1 fruit fly cellular context compared by ENCODE assay signal in genomic region chr3R:29214982-29215533, dm6.
A peak's percentile ranks its signal among the peaks of the same experiment; 100 is the strongest.
TF ChIP-seq lines count a peak whose summit lies in the region.

No protein-coding gene starts in this region.

TF ChIP-seq in whole organism, embryonic, 481 proteins besides CTCF, POLR2A, EP300 and RAD21 (continued from another document and continues in another):
- TF ChIP-seq CG9817 (tag; optimal IDR thresholded peaks at IDR 0.05; lab: Kevin White, UChicago) (no peak), Nf-YB (GFP tag; optimal IDR thresholded peaks at IDR 0.05; lab: Kevin White, UChicago) (no peak), unpg (GFP tag; optimal IDR thresholded peaks at IDR 0.05; lab: Kevin White, UChicago) (no peak), HHEX (GFP tag; optimal IDR thresholded peaks at IDR 0.05; lab: Kevin White, UChicago) (no peak), CG4360 (GFP tag; IDR thresholded peaks at IDR 0.05; lab: Robert Waterston, UW) (peak; percentile 96), Elba2 (GFP tag; optimal IDR thresholded peaks at IDR 0.05; lab: Kevin White, UChicago) (peak; percentile 98), ATbp (GFP tag; optimal IDR thresholded peaks at IDR 0.05; lab: Kevin White, UChicago) (no peak), CG7963 (GFP tag; IDR thresholded peaks at IDR 0.05; lab: Robert Waterston, UW; ENCODE audit: partially characterized antibody) (no peak), gt (GFP tag; IDR thresholded peaks at IDR 0.05; lab: Robert Waterston, UW) (no peak), Bteb2 (GFP tag; optimal IDR thresholded peaks at IDR 0.05; lab: Kevin White, UChicago) (no peak), en (GFP tag; optimal IDR thresholded peaks at IDR 0.05; lab: Kevin White, UChicago) (no peak), stc (GFP tag; IDR thresholded peaks at IDR 0.05; lab: Robert Waterston, UW) (no peak), H2.0 (GFP tag; IDR thresholded peaks at IDR 0.05; lab: Robert Waterston, UW) (no peak), Jarid2 (GFP tag; optimal IDR thresholded peaks at IDR 0.05; lab: Kevin White, UChicago) (no peak), CG5953 (GFP tag; IDR thresholded peaks at IDR 0.05; lab: Robert Waterston, UW) (no peak), CG7928 (GFP tag; optimal IDR thresholded peaks at IDR 0.05; lab: Kevin White, UChicago) (no peak), oc (tag; optimal IDR thresholded peaks at IDR 0.05; lab: Kevin White, UChicago) (no peak), gsb (GFP tag; IDR thresholded peaks at IDR 0.05; lab: Robert Waterston, UW) (no peak), CG2875 (GFP tag; optimal IDR thresholded peaks at IDR 0.05; lab: Kevin White, UChicago) (no peak), row (GFP tag; IDR thresholded peaks at IDR 0.05; lab: Robert Waterston, UW) (no peak), Drgx (GFP tag; IDR thresholded peaks at IDR 0.05; lab: Robert Waterston, UW) (peak; percentile 70), CG17568 (GFP tag; optimal IDR thresholded peaks at IDR 0.05; lab: Kevin White, UChicago) (no peak), Dip2 (GFP tag; IDR thresholded peaks at IDR 0.05; lab: Robert Waterston, UW) (no peak), E2f1 (GFP tag; IDR thresholded peaks at IDR 0.05; lab: Robert Waterston, UW) (no peak), CG31388 (GFP tag; optimal IDR thresholded peaks at IDR 0.05; lab: Kevin White, UChicago) (no peak), Optix (GFP tag; IDR thresholded peaks at IDR 0.05; lab: Robert Waterston, UW) (no peak), kay (GFP tag; optimal IDR thresholded peaks at IDR 0.05; lab: Kevin White, UChicago) (no peak), fu2 (GFP tag; optimal IDR thresholded peaks at IDR 0.05; lab: Kevin White, UChicago) (no peak), Sin3A (optimal IDR thresholded peaks at IDR 0.05; lab: Kevin White, UChicago) (no peak), Ptx1 (GFP tag; IDR thresholded peaks at IDR 0.05; lab: Robert Waterston, UW) (no peak), Spps (tag; optimal IDR thresholded peaks at IDR 0.05; lab: Kevin White, UChicago) (no peak), CG17829 (tag; optimal IDR thresholded peaks at IDR 0.05; lab: Kevin White, UChicago) (no peak), salm (tag; optimal IDR thresholded peaks at IDR 0.05; lab: Kevin White, UChicago) (no peak), HLH4C (GFP tag; IDR thresholded peaks at IDR 0.05; lab: Robert Waterston, UW; ENCODE audit: partially characterized antibody) (no peak), bbx (GFP tag; IDR thresholded peaks at IDR 0.05; lab: Robert Waterston, UW; ENCODE audit: partially characterized antibody) (no peak), CG15696 (tag; optimal IDR thresholded peaks at IDR 0.05; lab: Kevin White, UChicago) (no peak), CG7271 (tag; optimal IDR thresholded peaks at IDR 0.05; lab: Kevin White, UChicago) (no peak), D (optimal IDR thresholded peaks at IDR 0.05; lab: Kevin White, UChicago) (no peak), D (GFP tag; optimal IDR thresholded peaks at IDR 0.05; lab: Kevin White, UChicago) (no peak), CG12219 (GFP tag; optimal IDR thresholded peaks at IDR 0.05; lab: Kevin White, UChicago) (no peak), bcd (GFP tag; optimal IDR thresholded peaks at IDR 0.05; lab: Kevin White, UChicago) (no peak), chn (GFP tag; optimal IDR thresholded peaks at IDR 0.05; lab: Kevin White, UChicago) (no peak), wor (GFP tag; IDR thresholded peaks at IDR 0.05; lab: Robert Waterston, UW) (no peak), CG7357 (GFP tag; IDR thresholded peaks at IDR 0.05; lab: Robert Waterston, UW) (no peak), CG30431 (GFP tag; optimal IDR thresholded peaks at IDR 0.05; lab: Kevin White, UChicago) (no peak), fd96Cb (tag; optimal IDR thresholded peaks at IDR 0.05; lab: Kevin White, UChicago) (no peak), Oaz (GFP tag; IDR thresholded peaks at IDR 0.05; lab: Robert Waterston, UW) (no peak), CG14050 (GFP tag; IDR thresholded peaks at IDR 0.05; lab: Robert Waterston, UW) (no peak), CG12155 (GFP tag; optimal IDR thresholded peaks at IDR 0.05; lab: Kevin White, UChicago) (peak; percentile 18), CG14014 (GFP tag; IDR thresholded peaks at IDR 0.05; lab: Robert Waterston, UW) (no peak), Taf1 (GFP tag; IDR thresholded peaks at IDR 0.05; lab: Robert Waterston, UW) (no peak), scrt (GFP tag; optimal IDR thresholded peaks at IDR 0.05; lab: Kevin White, UChicago) (no peak), CG43689 (GFP tag; IDR thresholded peaks at IDR 0.05; lab: Robert Waterston, UW) (no peak), sna (GFP tag; IDR thresholded peaks at IDR 0.05; lab: Robert Waterston, UW; ENCODE audit: partially characterized antibody) (no peak), lmd (GFP tag; IDR thresholded peaks at IDR 0.05; lab: Robert Waterston, UW) (no peak), sd (tag; optimal IDR thresholded peaks at IDR 0.05; lab: Kevin White, UChicago) (peak; percentile 85), C15 (GFP tag; IDR thresholded peaks at IDR 0.05; lab: Robert Waterston, UW) (no peak), fd3F (GFP tag; optimal IDR thresholded peaks at IDR 0.05; lab: Kevin White, UChicago) (no peak), Oli (tag; optimal IDR thresholded peaks at IDR 0.05; lab: Kevin White, UChicago) (no peak), CG7786 (GFP tag; optimal IDR thresholded peaks at IDR 0.05; lab: Kevin White, UChicago) (no peak), CG30020 (tag; optimal IDR thresholded peaks at IDR 0.05; lab: Kevin White, UChicago) (no peak), HLH3B (GFP tag; IDR thresholded peaks at IDR 0.05; lab: Robert Waterston, UW) (no peak), CG8089 (GFP tag; optimal IDR thresholded peaks at IDR 0.05; lab: Kevin White, UChicago) (no peak), croc (GFP tag; conservative IDR thresholded peaks at IDR 0.05; lab: Robert Waterston, UW) (no peak), Hmr (GFP tag; optimal IDR thresholded peaks at IDR 0.05; lab: Kevin White, UChicago) (no peak), Trl (optimal IDR thresholded peaks at IDR 0.05; lab: Kevin White, UChicago) (peak; percentile 73 to 77), Trl (GFP tag; optimal IDR thresholded peaks at IDR 0.05; lab: Kevin White, UChicago) (peak; percentile 8), CG6654 (GFP tag; optimal IDR thresholded peaks at IDR 0.05; lab: Kevin White, UChicago) (no peak), CG6854 (GFP tag; optimal IDR thresholded peaks at IDR 0.05; lab: Kevin White, UChicago) (no peak), fd102C (GFP tag; optimal IDR thresholded peaks at IDR 0.05; lab: Kevin White, UChicago) (no peak), CG1647 (GFP tag; optimal IDR thresholded peaks at IDR 0.05; lab: Kevin White, UChicago) (no peak), CG10565 (GFP tag; optimal IDR thresholded peaks at IDR 0.05; lab: Kevin White, UChicago) (no peak), cas (GFP tag; IDR thresholded peaks at IDR 0.05; lab: Robert Waterston, UW) (no peak), sens-2 (GFP tag; IDR thresholded peaks at IDR 0.05; lab: Robert Waterston, UW) (no peak), CG5245 (GFP tag; optimal IDR thresholded peaks at IDR 0.05; lab: Kevin White, UChicago) (no peak), Hr39 (optimal IDR thresholded peaks at IDR 0.05; lab: Kevin White, UChicago) (no peak), az2 (GFP tag; optimal IDR thresholded peaks at IDR 0.05; lab: Kevin White, UChicago) (no peak), Mad (GFP tag; optimal IDR thresholded peaks at IDR 0.05; lab: Kevin White, UChicago) (no peak), CG18764 (GFP tag; optimal IDR thresholded peaks at IDR 0.05; lab: Kevin White, UChicago) (no peak), CG32532 (GFP tag; IDR thresholded peaks at IDR 0.05; lab: Robert Waterston, UW) (peak; percentile 46), so (GFP tag; IDR thresholded peaks at IDR 0.05; lab: Robert Waterston, UW) (no peak), Hr3 (GFP tag; optimal IDR thresholded peaks at IDR 0.05; lab: Kevin White, UChicago) (no peak), MBD-R2 (GFP tag; IDR thresholded peaks at IDR 0.05; lab: Robert Waterston, UW) (no peak), phol (tag; optimal IDR thresholded peaks at IDR 0.05; lab: Kevin White, UChicago) (no peak), vvl (GFP tag; IDR thresholded peaks at IDR 0.05; lab: Robert Waterston, UW) (0 out of 2 replicates have a peak, but pooled peaks have one; percentile 7), CG6254 (GFP tag; optimal IDR thresholded peaks at IDR 0.05; lab: Kevin White, UChicago) (no peak), Dll (GFP tag; IDR thresholded peaks at IDR 0.05; lab: Robert Waterston, UW; ENCODE audit: partially characterized antibody) (no peak), CG18011 (GFP tag; optimal IDR thresholded peaks at IDR 0.05; lab: Kevin White, UChicago) (no peak), Ada2b (GFP tag; IDR thresholded peaks at IDR 0.05; lab: Robert Waterston, UW) (no peak), CG11560 (tag; IDR thresholded peaks at IDR 0.05; lab: Robert Waterston, UW) (no peak), hbn (GFP tag; IDR thresholded peaks at IDR 0.05; lab: Robert Waterston, UW; ENCODE audit: partially characterized antibody) (no peak), CG3726 (GFP tag; IDR thresholded peaks at IDR 0.05; lab: Robert Waterston, UW) (no peak), Kr (GFP tag; optimal IDR thresholded peaks at IDR 0.05; lab: Kevin White, UChicago) (no peak), crol (GFP tag; IDR thresholded peaks at IDR 0.05; lab: Robert Waterston, UW) (peak; percentile 27; the same call in 1 of the 2 replicates), Rfx (GFP tag; IDR thresholded peaks at IDR 0.05; lab: Robert Waterston, UW) (0 out of 2 replicates have a peak, but pooled peaks have one; percentile 15), CrebB (tag; optimal IDR thresholded peaks at IDR 0.05; lab: Kevin White, UChicago) (no peak), Fer1 (GFP tag; optimal IDR thresholded peaks at IDR 0.05; lab: Kevin White, UChicago) (no peak), gem (tag; optimal IDR thresholded peaks at IDR 0.05; lab: Kevin White, UChicago) (peak; percentile 14), wdn (GFP tag; IDR thresholded peaks at IDR 0.05; lab: Robert Waterston, UW) (no peak), CG10366 (GFP tag; IDR thresholded peaks at IDR 0.05; lab: Robert Waterston, UW) (no peak), CG13287 (GFP tag; IDR thresholded peaks at IDR 0.05; lab: Robert Waterston, UW; ENCODE audit: partially characterized antibody) (no peak; the same call in 1 of the 2 replicates), CG1233 (GFP tag; optimal IDR thresholded peaks at IDR 0.05; lab: Kevin White, UChicago) (no peak), Deaf1 (tag; optimal IDR thresholded peaks at IDR 0.05; lab: Kevin White, UChicago) (no peak), ERR (GFP tag; optimal IDR thresholded peaks at IDR 0.05; lab: Kevin White, UChicago) (no peak), CG12942 (GFP tag; optimal IDR thresholded peaks at IDR 0.05; lab: Kevin White, UChicago) (no peak), pita (GFP tag; optimal IDR thresholded peaks at IDR 0.05; lab: Kevin White, UChicago) (no peak), HLH54F (GFP tag; optimal IDR thresholded peaks at IDR 0.05; lab: Kevin White, UChicago) (no peak), CG31224 (GFP tag; IDR thresholded peaks at IDR 0.05; lab: Robert Waterston, UW) (no peak), cg (GFP tag; optimal IDR thresholded peaks at IDR 0.05; lab: Kevin White, UChicago) (peak; percentile 62), dmrt99B (tag; optimal IDR thresholded peaks at IDR 0.05; lab: Kevin White, UChicago) (no peak), gfzf (GFP tag; optimal IDR thresholded peaks at IDR 0.05; lab: Kevin White, UChicago) (no peak), Max (GFP tag; optimal IDR thresholded peaks at IDR 0.05; lab: Kevin White, UChicago) (no peak), CG9437 (GFP tag; optimal IDR thresholded peaks at IDR 0.05; lab: Kevin White, UChicago) (no peak), Dad (GFP tag; optimal IDR thresholded peaks at IDR 0.05; lab: Kevin White, UChicago) (no peak), Lhr (GFP tag; optimal IDR thresholded peaks at IDR 0.05; lab: Kevin White, UChicago) (no peak), trem (tag; optimal IDR thresholded peaks at IDR 0.05; lab: Kevin White, UChicago) (no peak), eve (GFP tag; optimal IDR thresholded peaks at IDR 0.05; lab: Kevin White, UChicago) (no peak), ken (GFP tag; IDR thresholded peaks at IDR 0.05; lab: Robert Waterston, UW) (no peak), CG16779 (GFP tag; IDR thresholded peaks at IDR 0.05; lab: Robert Waterston, UW) (no peak), CG3838 (GFP tag; optimal IDR thresholded peaks at IDR 0.05; lab: Kevin White, UChicago) (no peak), CG8765 (GFP tag; IDR thresholded peaks at IDR 0.05; lab: Robert Waterston, UW) (no peak), CG11723 (GFP tag; optimal IDR thresholded peaks at IDR 0.05; lab: Kevin White, UChicago) (no peak), Dek (tag; optimal IDR thresholded peaks at IDR 0.05; lab: Kevin White, UChicago) (no peak), crp (GFP tag; optimal IDR thresholded peaks at IDR 0.05; lab: Kevin White, UChicago) (no peak), sim (GFP tag; IDR thresholded peaks at IDR 0.05; lab: Robert Waterston, UW) (no peak), psq (GFP tag; optimal IDR thresholded peaks at IDR 0.05; lab: Kevin White, UChicago) (peak; percentile 7), schlank (tag; optimal IDR thresholded peaks at IDR 0.05; lab: Kevin White, UChicago) (no peak), Lim3 (GFP tag; IDR thresholded peaks at IDR 0.05; lab: Robert Waterston, UW) (no peak), Hand (GFP tag; optimal IDR thresholded peaks at IDR 0.05; lab: Kevin White, UChicago) (no peak), dm (GFP tag; optimal IDR thresholded peaks at IDR 0.05; lab: Kevin White, UChicago) (no peak), eyg (GFP tag; optimal IDR thresholded peaks at IDR 0.05; lab: Kevin White, UChicago) (no peak), Dfd (GFP tag; optimal IDR thresholded peaks at IDR 0.05; lab: Kevin White, UChicago) (no peak), hkb (optimal IDR thresholded peaks at IDR 0.05; lab: Kevin White, UChicago) (no peak), hkb (GFP tag; IDR thresholded peaks at IDR 0.05; lab: Robert Waterston, UW) (no peak), Rx (GFP tag; IDR thresholded peaks at IDR 0.05; lab: Robert Waterston, UW) (no peak), wek (GFP tag; optimal IDR thresholded peaks at IDR 0.05; lab: Kevin White, UChicago) (no peak), CG3281 (GFP tag; optimal IDR thresholded peaks at IDR 0.05; lab: Kevin White, UChicago) (no peak), tap (tag; optimal IDR thresholded peaks at IDR 0.05; lab: Kevin White, UChicago) (no peak), nom (GFP tag; optimal IDR thresholded peaks at IDR 0.05; lab: Kevin White, UChicago) (peak; percentile 84), Atf6 (GFP tag; IDR thresholded peaks at IDR 0.05; lab: Robert Waterston, UW) (no peak), p53 (GFP tag; optimal IDR thresholded peaks at IDR 0.05; lab: Kevin White, UChicago) (no peak), rib (GFP tag; IDR thresholded peaks at IDR 0.05; lab: Robert Waterston, UW) (peak; percentile 9; the same call in 1 of the 2 replicates)
